Worm (Caenorhabditis elegans) whole organism, L3 larva: Measurements from ENCODE around the gene ift-81.

Source experiments
- R02D3.7 ChIP-seq: fragments of 150-350 bp; optimal IDR thresholded peaks from 2 replicates; lab custom pipeline; 2014; ENCODE audit warnings: missing biosample characterization, missing genetic modification characterization
- elt-2 ChIP-seq: sonication (generic microtip); optimal IDR thresholded peaks from 2 replicates; lab custom pipeline; 2016; ENCODE audit warnings: missing genetic modification reagents, mild to moderate bottlenecking, missing genetic modification characterization, missing compliant biosample characterization
- nfya-1 ChIP-seq: sonication (generic microtip); optimal IDR thresholded peaks from 2 replicates; lab custom pipeline; 2017; ENCODE audit warnings: missing genetic modification characterization, mild to moderate bottlenecking, missing compliant biosample characterization, antibody characterized with exemption, moderate library complexity; ENCODE audit not compliant: insufficient read depth
- nhr-237 ChIP-seq: fragments of 150-350 bp; optimal IDR thresholded peaks from 2 replicates; lab custom pipeline; 2014; ENCODE audit warnings: missing biosample characterization, missing genetic modification characterization
- nhr-28 ChIP-seq: fragments of 150-350 bp; optimal IDR thresholded peaks from 2 replicates; lab custom pipeline; 2014; ENCODE audit warnings: missing biosample characterization, missing genetic modification characterization
- ztf-4 ChIP-seq: fragments of 150-350 bp; optimal IDR thresholded peaks from 2 replicates; lab custom pipeline; 2014; ENCODE audit warnings: missing biosample characterization, missing genetic modification characterization

ce11 chrX:5276772-5277171 is 21.6 kb upstream of the ift-81 start:
- no peak for TF ChIP-seq R02D3.7 (tag; lab: Kevin White, UChicago)
- no peak for TF ChIP-seq elt-2
- TF ChIP-seq ztf-4 = no peak
- TF ChIP-seq nhr-28 = no peak
- TF ChIP-seq nhr-237 (tag; lab: Kevin White, UChicago) = no peak
- TF ChIP-seq nfya-1 = no peak
